Worm (Caenorhabditis elegans) whole organism, mixed stage, embryonic: ENCODE measurements around the gene srx-46.
A peak's percentile ranks its signal among the peaks of the same experiment; 100 is the strongest.

Source experiments
- M03D4.4 ChIP-seq: sonication (generic microtip); optimal IDR thresholded peaks from 2 replicates; lab custom pipeline; 2017; ENCODE audit warnings: mild to moderate bottlenecking, missing genetic modification characterization, missing compliant biosample characterization
- bed-3 ChIP-seq: fragments of 200-800 bp; sonication (Bioruptor generic); optimal IDR thresholded peaks from 3 replicates; lab custom pipeline; 2018; ENCODE audit warnings: mild to moderate bottlenecking, missing genetic modification characterization, moderate library complexity, missing compliant biosample characterization
- blmp-1 ChIP-seq: fragments of 150-350 bp; optimal IDR thresholded peaks from 2 replicates; lab custom pipeline; 2014; ENCODE audit warnings: missing biosample characterization, missing genetic modification characterization
- ceh-39 ChIP-seq: fragments of 150-350 bp; optimal IDR thresholded peaks from 2 replicates; lab custom pipeline; 2014; ENCODE audit warnings: missing biosample characterization, missing genetic modification characterization
- ceh-43 ChIP-seq: fragments of 200-800 bp; sonication (Bioruptor generic); optimal IDR thresholded peaks from 2 replicates; lab custom pipeline; 2018; ENCODE audit warnings: mild to moderate bottlenecking, missing genetic modification characterization, moderate library complexity, missing compliant biosample characterization
- ceh-83 ChIP-seq: fragments of 200-800 bp; sonication (Bioruptor generic); optimal IDR thresholded peaks from 2 replicates; lab custom pipeline; 2018; ENCODE audit warnings: mild to moderate bottlenecking, missing genetic modification characterization, missing compliant biosample characterization
- ces-1 ChIP-seq: fragments of 150-350 bp; optimal IDR thresholded peaks from 2 replicates; lab custom pipeline; 2014; ENCODE audit warnings: missing biosample characterization, missing genetic modification reagents, missing genetic modification characterization
- cnd-1 ChIP-seq: fragments of 200-800 bp; sonication (Bioruptor generic); optimal IDR thresholded peaks from 2 replicates; lab custom pipeline; 2018; ENCODE audit warnings: mild to moderate bottlenecking, missing genetic modification characterization, missing compliant biosample characterization
- drap-1 ChIP-seq: fragments of 200-800 bp; sonication (Bioruptor generic); optimal IDR thresholded peaks from 3 replicates; lab custom pipeline; 2018; ENCODE audit warnings: mild to moderate bottlenecking, missing genetic modification characterization, missing compliant biosample characterization
- elt-1 ChIP-seq: sonication (generic microtip); optimal IDR thresholded peaks from 2 replicates; lab custom pipeline; 2017; ENCODE audit warnings: missing genetic modification characterization, mild to moderate bottlenecking, missing compliant biosample characterization, antibody characterized with exemption, moderate library complexity, borderline replicate concordance; ENCODE audit not compliant: insufficient read depth
- elt-3 ChIP-seq: fragments of 150-350 bp; optimal IDR thresholded peaks from 2 replicates; lab custom pipeline; 2014; ENCODE audit warnings: missing biosample characterization, missing genetic modification characterization
- flh-1 ChIP-seq: fragments of 200-800 bp; sonication (Bioruptor generic); optimal IDR thresholded peaks from 2 replicates; lab custom pipeline; 2018; ENCODE audit warnings: mild to moderate bottlenecking, missing genetic modification characterization, moderate library complexity, missing compliant biosample characterization
- ham-2 ChIP-seq: fragments of 200-800 bp; sonication (Bioruptor generic); optimal IDR thresholded peaks from 2 replicates; lab custom pipeline; 2018; ENCODE audit warnings: mild to moderate bottlenecking, missing genetic modification characterization, missing compliant biosample characterization
- hlh-1 ChIP-seq: fragments of 150-350 bp; optimal IDR thresholded peaks from 2 replicates; lab custom pipeline; 2014; ENCODE audit warnings: missing biosample characterization, missing genetic modification reagents, missing genetic modification characterization
- lin-13 ChIP-seq: fragments of 150-350 bp; optimal IDR thresholded peaks from 2 replicates; lab custom pipeline; 2014; ENCODE audit warnings: missing biosample characterization, missing genetic modification characterization
- lin-32 ChIP-seq: fragments of 200-800 bp; sonication (Bioruptor generic); optimal IDR thresholded peaks from 2 replicates; lab custom pipeline; 2018; ENCODE audit warnings: mild to moderate bottlenecking, missing genetic modification characterization, missing compliant biosample characterization
- lsy-2 ChIP-seq: fragments of 150-350 bp; optimal IDR thresholded peaks from 2 replicates; lab custom pipeline; 2014; ENCODE audit warnings: missing biosample characterization, missing genetic modification characterization
- mab-5 ChIP-seq: fragments of 150-350 bp; optimal IDR thresholded peaks from 2 replicates; lab custom pipeline; 2014; ENCODE audit warnings: missing biosample characterization, missing genetic modification characterization
- mep-1 ChIP-seq: fragments of 150-350 bp; optimal IDR thresholded peaks from 2 replicates; lab custom pipeline; 2017; ENCODE audit warnings: missing biosample characterization, missing genetic modification reagents, missing genetic modification characterization, inconsistent platforms
- mls-2 ChIP-seq: sonication (generic microtip); optimal IDR thresholded peaks from 2 replicates; lab custom pipeline; 2016; ENCODE audit warnings: mild to moderate bottlenecking, missing genetic modification characterization, moderate library complexity, missing compliant biosample characterization
- nhr-12 ChIP-seq: fragments of 150-350 bp; optimal IDR thresholded peaks from 2 replicates; lab custom pipeline; 2014; ENCODE audit warnings: missing biosample characterization, missing genetic modification characterization
- nhr-2 ChIP-seq: fragments of 150-350 bp; optimal IDR thresholded peaks from 2 replicates; lab custom pipeline; 2014; ENCODE audit warnings: missing biosample characterization, missing genetic modification characterization
- nhr-237 ChIP-seq: fragments of 150-350 bp; optimal IDR thresholded peaks from 2 replicates; lab custom pipeline; 2014; ENCODE audit warnings: missing biosample characterization, missing genetic modification characterization
- nhr-28 ChIP-seq: fragments of 150-350 bp; optimal IDR thresholded peaks from 2 replicates; lab custom pipeline; 2014; ENCODE audit warnings: missing biosample characterization, missing genetic modification characterization
- nhr-76 ChIP-seq: sonication (generic microtip); optimal IDR thresholded peaks from 2 replicates; lab custom pipeline; 2017; ENCODE audit warnings: missing biosample characterization, missing genetic modification characterization
- pha-4 ChIP-seq: fragments of 150-350 bp; optimal IDR thresholded peaks from 2 replicates; lab custom pipeline; 2018; ENCODE audit warnings: missing biosample characterization, missing genetic modification reagents, missing genetic modification characterization
- sem-2 ChIP-seq: fragments of 200-800 bp; sonication (Bioruptor generic); optimal IDR thresholded peaks from 2 replicates; lab custom pipeline; 2018; ENCODE audit warnings: mild to moderate bottlenecking, missing genetic modification characterization, missing compliant biosample characterization
- snpc-4 ChIP-seq: fragments of 150-350 bp; optimal IDR thresholded peaks from 2 replicates; lab custom pipeline; 2014; ENCODE audit warnings: missing biosample characterization, missing genetic modification characterization
- sptf-1 ChIP-seq: sonication (generic microtip); optimal IDR thresholded peaks from 2 replicates; lab custom pipeline; 2017; ENCODE audit warnings: mild to moderate bottlenecking, missing genetic modification characterization, moderate library complexity, missing compliant biosample characterization
- tbx-8 ChIP-seq: fragments of 200-800 bp; sonication (Bioruptor generic); optimal IDR thresholded peaks from 2 replicates; lab custom pipeline; 2018; ENCODE audit warnings: mild to moderate bottlenecking, missing genetic modification characterization, moderate library complexity, missing compliant biosample characterization
- unc-120 ChIP-seq: sonication (generic microtip); optimal IDR thresholded peaks from 2 replicates; lab custom pipeline; 2017; ENCODE audit warnings: missing genetic modification characterization, missing compliant biosample characterization; ENCODE audit not compliant: poor library complexity, severe bottlenecking
- unc-39 ChIP-seq: fragments of 150-350 bp; optimal IDR thresholded peaks from 2 replicates; lab custom pipeline; 2014; ENCODE audit warnings: missing biosample characterization, missing genetic modification characterization
- unc-62 ChIP-seq: fragments of 150-350 bp; optimal IDR thresholded peaks from 2 replicates; lab custom pipeline; 2014; ENCODE audit warnings: missing biosample characterization, missing genetic modification reagents, missing genetic modification characterization
- zip-8 ChIP-seq: fragments of 150-350 bp; optimal IDR thresholded peaks from 2 replicates; lab custom pipeline; 2014; ENCODE audit warnings: missing biosample characterization, missing genetic modification characterization
- ztf-11 ChIP-seq: fragments of 150-350 bp; optimal IDR thresholded peaks from 2 replicates; lab custom pipeline; 2014; ENCODE audit warnings: missing biosample characterization, missing genetic modification characterization

srx-46 gene

DNA sequence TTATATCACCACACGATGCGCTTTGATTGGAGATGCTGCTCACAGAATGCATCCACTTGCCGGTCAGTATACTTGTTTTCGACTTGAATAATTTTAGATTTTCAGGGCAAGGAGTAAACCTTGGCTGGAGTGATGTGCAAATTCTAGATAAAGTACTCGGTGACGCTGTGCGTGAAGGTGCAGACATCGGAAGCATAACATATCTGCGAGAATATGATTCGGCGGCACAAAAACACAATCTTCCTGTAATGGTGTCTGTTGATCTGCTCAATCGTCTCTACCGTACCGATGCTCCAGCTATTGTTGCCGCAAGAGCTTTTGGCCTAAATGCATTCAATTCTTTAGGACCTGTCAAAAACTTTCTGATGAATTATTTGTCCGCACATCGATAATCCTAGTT is 14.6 kb upstream of the srx-46 start:
- TF ChIP-seq unc-62 (GFP tag; lab: Kevin White, UChicago) (no peak), mep-1 (tag; lab: Kevin White, UChicago) (no peak), ces-1 (GFP tag; lab: Kevin White, UChicago) (no peak), ham-2 (no peak), M03D4.4 (tag; lab: Kevin White, UChicago) (no peak), nhr-237 (no peak)

DNA sequence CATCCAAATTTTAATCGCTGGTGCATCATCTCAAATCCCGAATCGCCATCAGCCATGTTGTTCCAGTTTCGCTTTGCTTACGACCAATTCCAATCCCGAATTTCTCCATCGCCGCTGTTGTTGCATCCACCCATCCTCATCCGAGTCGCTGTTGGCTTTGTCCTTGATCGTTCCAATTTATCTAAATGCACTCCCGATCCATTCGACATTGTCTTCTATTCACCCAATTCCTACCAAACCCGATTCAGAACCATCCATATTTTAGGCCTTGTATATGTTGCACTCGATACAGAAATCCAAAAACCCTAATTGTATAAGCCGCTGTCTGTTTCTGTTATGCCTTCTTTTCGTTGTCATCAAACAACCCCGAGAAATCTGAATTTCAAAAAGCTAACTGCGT is 12.7 kb upstream of the srx-46 start:
- TF ChIP-seq lsy-2 (no peak), ceh-39 (tag; lab: Kevin White, UChicago) (no peak), flh-1 (GFP tag; lab: Kevin White, UChicago) (no peak), unc-39 (no peak), blmp-1 (no peak), ztf-11 (tag; lab: Kevin White, UChicago) (no peak), mab-5 (tag; lab: Kevin White, UChicago) (no peak), nhr-237 (no peak), nhr-12 (tag; lab: Kevin White, UChicago) (no peak), nhr-28 (no peak), pha-4 (tag; lab: Kevin White, UChicago) (no peak), sem-2 (GFP tag; lab: Kevin White, UChicago) (no peak), elt-3 (tag; lab: Kevin White, UChicago) (no peak), M03D4.4 (tag; lab: Kevin White, UChicago) (no peak), tbx-8 (GFP tag; lab: Kevin White, UChicago) (no peak), hlh-1 (tag; lab: Kevin White, UChicago) (no peak)

- TF ChIP-seq blmp-1 = no peak
- no peak for TF ChIP-seq mep-1 (tag; lab: Kevin White, UChicago)
- no peak for TF ChIP-seq elt-3 (tag; lab: Kevin White, UChicago)
- no peak for TF ChIP-seq flh-1 (GFP tag; lab: Kevin White, UChicago)
- TF ChIP-seq nhr-237 = no peak
- TF ChIP-seq mls-2 = no peak
- no peak for TF ChIP-seq lin-13
- no peak for TF ChIP-seq nhr-76 (tag; lab: Kevin White, UChicago)
- no peak for TF ChIP-seq lin-32
- no peak for TF ChIP-seq drap-1
- no peak for TF ChIP-seq nhr-28
- no peak for TF ChIP-seq lsy-2
- TF ChIP-seq hlh-1 (tag; lab: Kevin White, UChicago) = no peak
- TF ChIP-seq, all 35 proteins: peak for 0
Measured at ce11 chrV:9342965-9343628, 9.9 kb upstream of the srx-46 start.

DNA sequence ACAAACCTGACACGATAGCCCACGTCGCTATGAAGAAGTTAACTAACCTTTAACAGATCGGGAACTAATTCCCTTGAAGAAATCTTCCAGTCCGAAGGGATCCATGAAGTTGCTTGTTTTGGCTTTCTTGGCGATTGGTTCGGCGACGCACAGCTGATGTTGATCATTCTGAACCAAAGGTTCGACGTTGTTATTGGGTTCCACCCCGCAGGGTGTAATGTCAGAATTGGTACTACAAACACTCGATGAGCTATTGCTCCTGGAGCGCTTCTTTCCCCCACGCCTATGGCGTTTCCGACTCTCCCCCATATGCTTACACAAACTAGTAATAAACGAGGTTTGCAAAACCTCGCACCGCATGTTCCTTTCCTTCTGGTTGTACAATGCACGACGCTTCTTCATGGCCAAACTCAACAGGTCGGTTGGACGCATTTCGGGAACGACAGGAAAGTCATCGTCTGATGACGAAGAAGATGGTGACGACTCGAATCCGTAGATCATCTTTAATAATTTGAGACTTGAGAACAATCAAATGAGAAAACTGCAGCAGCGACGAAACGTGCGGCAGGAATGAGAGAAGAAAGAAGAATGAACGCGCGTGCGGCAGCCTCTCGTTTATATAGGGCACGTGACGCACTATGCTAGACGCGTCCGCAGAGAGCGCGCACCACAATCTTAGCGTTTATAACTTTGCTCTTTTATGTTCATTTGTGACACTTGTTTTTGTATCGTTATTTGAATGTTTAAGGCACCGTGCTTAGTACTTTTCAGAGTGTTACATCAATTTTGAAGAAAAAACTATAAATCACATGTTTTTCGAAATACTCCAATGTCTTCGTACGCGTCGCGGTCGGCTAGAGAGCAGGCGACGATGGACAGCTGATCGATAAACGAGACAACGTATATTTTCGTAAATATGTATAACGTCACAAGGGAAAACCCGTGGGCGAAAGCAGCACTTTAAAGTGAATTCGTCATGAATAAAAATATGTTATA is 9.1 kb upstream of the srx-46 start, which contains the start of gene tos-1:
TSS of gene tos-1 (minus strand) at position 575 of the 996 bp plus-strand sequence.
- TF ChIP-seq lin-13 (peak; percentile 98), cnd-1 (tag; lab: Kevin White, UChicago) (peak; percentile 92), unc-120 (tag; lab: Kevin White, UChicago) (peak; percentile 86), mls-2 (peak; percentile 96), unc-39 (peak; percentile 93), hlh-1 (tag; lab: Kevin White, UChicago) (peak; percentile 57), ztf-11 (tag; lab: Kevin White, UChicago) (peak; percentile 96), ceh-39 (tag; lab: Kevin White, UChicago) (peak; percentile 100), sem-2 (GFP tag; lab: Kevin White, UChicago) (peak; percentile 69), tbx-8 (GFP tag; lab: Kevin White, UChicago) (peak; percentile 45), lin-32 (peak; percentile 51), mep-1 (tag; lab: Kevin White, UChicago) (peak; percentile 99), ceh-83 (GFP tag; lab: Kevin White, UChicago) (peak; percentile 82), nhr-2 (peak; percentile 52), mab-5 (tag; lab: Kevin White, UChicago) (peak; percentile 63), blmp-1 (no peak), nhr-28 (peak; percentile 81), flh-1 (GFP tag; lab: Kevin White, UChicago) (peak; percentile 27), sptf-1 (tag; lab: Kevin White, UChicago) (peak; percentile 97), unc-62 (GFP tag; lab: Kevin White, UChicago) (peak; percentile 94), bed-3 (peak; percentile 77), nhr-237 (peak; percentile 98), ceh-43 (GFP tag; lab: Kevin White, UChicago) (peak; percentile 92), drap-1 (peak; percentile 93), nhr-76 (tag; lab: Kevin White, UChicago) (no peak), M03D4.4 (tag; lab: Kevin White, UChicago) (peak; percentile 93), zip-8 (no peak), elt-1 (peak; percentile 52), ham-2 (peak; percentile 96), lsy-2 (peak; percentile 89), elt-3 (tag; lab: Kevin White, UChicago) (peak; percentile 74), ces-1 (GFP tag; lab: Kevin White, UChicago) (peak; percentile 92), nhr-12 (tag; lab: Kevin White, UChicago) (peak; percentile 93), pha-4 (tag; lab: Kevin White, UChicago) (peak; percentile 90), snpc-4 (tag; lab: Kevin White, UChicago) (no peak)
